Fruit fly (Drosophila melanogaster) whole organism, embryonic: ENCODE data around the gene CG5359.

Experiments
- Atf6 ChIP-seq: fragments of 200-800 bp; sonication (Bioruptor generic); IDR thresholded peaks from 2 replicates; pipeline ENCODE4 v1.3.6; 2022; ENCODE audit warnings: missing biosample characterization, missing genetic modification characterization
- CG10274 ChIP-seq: fragments of 200-800 bp; sonication (Bioruptor generic); optimal IDR thresholded peaks from 3 replicates; lab custom pipeline; 2017; ENCODE audit warnings: missing biosample characterization, mild to moderate bottlenecking, missing genetic modification characterization
- CG10321 ChIP-seq: fragments of 200-800 bp; sonication (Bioruptor generic); IDR thresholded peaks from 2 replicates; pipeline ENCODE4 v1.3.6; 2022; ENCODE audit warnings: missing biosample characterization, missing genetic modification characterization
- CG10462 ChIP-seq: fragments of 200-800 bp; sonication (Bioruptor generic); optimal IDR thresholded peaks from 2 replicates; lab custom pipeline; 2016; ENCODE audit warnings: missing biosample characterization, missing genetic modification characterization
- CG10543 ChIP-seq: fragments of 200-800 bp; sonication (Bioruptor generic); optimal IDR thresholded peaks from 3 replicates; lab custom pipeline; 2017; ENCODE audit warnings: missing biosample characterization, mild to moderate bottlenecking, missing genetic modification characterization, moderate library complexity
- CG10959 ChIP-seq: fragments of 200-800 bp; sonication (Bioruptor generic); IDR thresholded peaks from 2 replicates; pipeline ENCODE4 v1.3.6; 2022; ENCODE audit warnings: missing biosample characterization, missing genetic modification characterization
- CG12219 ChIP-seq: fragments of 200-800 bp; sonication (Bioruptor generic); optimal IDR thresholded peaks from 3 replicates; lab custom pipeline; 2018; ENCODE audit warnings: missing biosample characterization, mild to moderate bottlenecking, missing genetic modification characterization
- CG12769 ChIP-seq: fragments of 200-800 bp; sonication (Bioruptor generic); optimal IDR thresholded peaks from 2 replicates; lab custom pipeline; 2019; ENCODE audit warnings: missing biosample characterization, mild to moderate bottlenecking, missing genetic modification characterization, moderate library complexity
- CG13123 ChIP-seq: fragments of 200-800 bp; sonication (Bioruptor generic); optimal IDR thresholded peaks from 2 replicates; lab custom pipeline; 2016; ENCODE audit warnings: missing biosample characterization, missing genetic modification characterization
- CG15479 ChIP-seq: fragments of 200-800 bp; sonication (Bioruptor generic); optimal IDR thresholded peaks from 3 replicates; lab custom pipeline; 2019; ENCODE audit warnings: missing biosample characterization, mild to moderate bottlenecking, missing genetic modification characterization, moderate library complexity
- CG15696 ChIP-seq: fragments of 200-800 bp; sonication (Bioruptor generic); optimal IDR thresholded peaks from 2 replicates; lab custom pipeline; 2019; ENCODE audit warnings: missing biosample characterization, mild to moderate bottlenecking, missing genetic modification characterization, moderate library complexity
- CG18599 ChIP-seq: fragments of 200-800 bp; sonication (Bioruptor generic); optimal IDR thresholded peaks from 3 replicates; lab custom pipeline; 2017; ENCODE audit warnings: missing biosample characterization, missing genetic modification characterization, mild to moderate bottlenecking, moderate library complexity, missing genetic modification reagents
- CG18619 ChIP-seq: fragments of 200-800 bp; sonication (Bioruptor generic); optimal IDR thresholded peaks from 3 replicates; lab custom pipeline; 2017; ENCODE audit warnings: missing biosample characterization, mild to moderate bottlenecking, missing genetic modification characterization
- CG2199 ChIP-seq: fragments of 200-800 bp; sonication (Bioruptor generic); IDR thresholded peaks from 3 replicates; pipeline ENCODE4 v1.3.6; 2022; ENCODE audit warnings: missing biosample characterization, missing genetic modification characterization
- CG2678 ChIP-seq: fragments of 200-800 bp; sonication (Bioruptor generic); optimal IDR thresholded peaks from 3 replicates; lab custom pipeline; 2019; ENCODE audit warnings: missing biosample characterization, mild to moderate bottlenecking, missing genetic modification characterization, moderate library complexity
- CG2875 ChIP-seq: fragments of 200-800 bp; sonication (Bioruptor generic); optimal IDR thresholded peaks from 2 replicates; lab custom pipeline; 2017; ENCODE audit warnings: missing biosample characterization, mild to moderate bottlenecking, missing genetic modification characterization, missing genetic modification reagents
- CG34224 ChIP-seq: fragments of 200-800 bp; sonication (Bioruptor generic); IDR thresholded peaks from 3 replicates; pipeline ENCODE4 v1.3.6; 2022; ENCODE audit warnings: missing biosample characterization, missing genetic modification characterization; ENCODE audit not compliant: partially characterized antibody
- CG3726 ChIP-seq: fragments of 200-800 bp; sonication (Bioruptor generic); IDR thresholded peaks from 3 replicates; pipeline ENCODE4, ENCODE4 v1.3.6; 2022; ENCODE audit warnings: missing biosample characterization, missing genetic modification characterization
- CG6683 ChIP-seq: fragments of 200-800 bp; sonication (Bioruptor generic); optimal IDR thresholded peaks from 2 replicates; lab custom pipeline; 2017; ENCODE audit warnings: missing biosample characterization, mild to moderate bottlenecking, missing genetic modification characterization, missing genetic modification reagents
- CG7963 ChIP-seq: fragments of 200-800 bp; sonication (Bioruptor generic); IDR thresholded peaks from 3 replicates; pipeline ENCODE4 v1.3.6; 2022; ENCODE audit warnings: missing biosample characterization, missing genetic modification characterization; ENCODE audit not compliant: partially characterized antibody
- CG8290 ChIP-seq, 3 experiments: fragments of 200-800 bp; sonication (Bioruptor generic); optimal IDR thresholded peaks; 2 replicates each; lab custom pipeline; 2016 to 2019; ENCODE audit warnings: missing biosample characterization in 3 of 3, missing genetic modification characterization in 3 of 3, mild to moderate bottlenecking in 2 of 3, moderate library complexity in 1 of 3
- CG8765 ChIP-seq: fragments of 200-800 bp; sonication (Bioruptor generic); IDR thresholded peaks from 2 replicates; pipeline ENCODE4 v1.3.6; 2022; ENCODE audit warnings: missing biosample characterization, missing genetic modification characterization
- CG8924 ChIP-seq: fragments of 200-800 bp; optimal IDR thresholded peaks from 3 replicates; lab custom pipeline; 2019; ENCODE audit warnings: missing biosample characterization, mild to moderate bottlenecking, missing genetic modification characterization, moderate library complexity
- CG9817 ChIP-seq: fragments of 200-800 bp; sonication (Bioruptor generic); optimal IDR thresholded peaks from 2 replicates; lab custom pipeline; 2018; ENCODE audit warnings: missing biosample characterization, mild to moderate bottlenecking, missing genetic modification characterization, moderate library complexity
- Dip2 ChIP-seq: fragments of 200-800 bp; sonication (Bioruptor generic); IDR thresholded peaks from 2 replicates; pipeline ENCODE4 v1.3.6; 2022; ENCODE audit warnings: missing biosample characterization, missing genetic modification characterization
- Doc2 ChIP-seq: fragments of 200-800 bp; sonication (Bioruptor generic); IDR thresholded peaks from 2 replicates; pipeline ENCODE4 v1.3.6; 2022; ENCODE audit warnings: missing biosample characterization, missing genetic modification characterization
- HLH4C ChIP-seq: fragments of 200-800 bp; sonication (Bioruptor generic); IDR thresholded peaks from 3 replicates; pipeline ENCODE4 v1.3.6; 2022; ENCODE audit warnings: missing biosample characterization, missing genetic modification characterization; ENCODE audit not compliant: partially characterized antibody
- Hand ChIP-seq: fragments of 200-800 bp; sonication (Bioruptor generic); optimal IDR thresholded peaks from 2 replicates; lab custom pipeline; 2017; ENCODE audit warnings: mild to moderate bottlenecking, missing biosample characterization, missing genetic modification reagents, missing genetic modification characterization
- Hr39 ChIP-seq: fragments of >200 bp; optimal IDR thresholded peaks from 2 replicates; lab custom pipeline; 2017
- Med ChIP-seq: fragments of 200-800 bp; sonication (Bioruptor generic); peaks from one replicate; lab custom pipeline; 2016; ENCODE audit warnings: missing biosample characterization, missing genetic modification characterization, mild to moderate bottlenecking, inconsistent platforms, moderate library complexity
- Mrtf ChIP-seq: fragments of 200-800 bp; sonication (Bioruptor generic); IDR thresholded peaks from 3 replicates; pipeline ENCODE4 v1.3.6; 2022; ENCODE audit warnings: missing biosample characterization, missing genetic modification characterization
- Oaz ChIP-seq: fragments of 200-800 bp; sonication (Bioruptor generic); IDR thresholded peaks from 2 replicates; pipeline ENCODE4 v1.3.6; 2022; ENCODE audit warnings: missing biosample characterization, missing genetic modification characterization
- PHDP ChIP-seq: fragments of 200-800 bp; sonication (Bioruptor generic); optimal IDR thresholded peaks from 3 replicates; lab custom pipeline; 2018; ENCODE audit warnings: missing biosample characterization, mild to moderate bottlenecking, missing genetic modification characterization, moderate library complexity
- Scr ChIP-seq: fragments of 200-800 bp; sonication (Bioruptor generic); IDR thresholded peaks from 2 replicates; pipeline ENCODE4 v1.3.6; 2022; ENCODE audit warnings: missing biosample characterization, missing genetic modification characterization; ENCODE audit not compliant: partially characterized antibody
- Side ChIP-seq: fragments of 200-800 bp; sonication (Bioruptor generic); optimal IDR thresholded peaks from 2 replicates; lab custom pipeline; 2016; ENCODE audit warnings: missing biosample characterization, missing genetic modification characterization
- cad ChIP-seq: fragments of >200 bp; optimal IDR thresholded peaks from 2 replicates; lab custom pipeline; 2017; ENCODE audit warnings: missing biosample characterization, missing genetic modification characterization
- crol ChIP-seq: fragments of 200-800 bp; sonication (Bioruptor generic); IDR thresholded peaks from 2 replicates; pipeline ENCODE4 v1.3.6; 2022; ENCODE audit warnings: missing biosample characterization, missing genetic modification characterization
- cwo ChIP-seq: fragments of 200-800 bp; sonication (Bioruptor generic); optimal IDR thresholded peaks from 3 replicates; lab custom pipeline; 2017; ENCODE audit warnings: missing biosample characterization, missing genetic modification characterization, mild to moderate bottlenecking, moderate library complexity, missing genetic modification reagents
- esg ChIP-seq: fragments of 200-800 bp; sonication (Bioruptor generic); conservative IDR thresholded peaks from 2 replicates; pipeline ENCODE4 v1.3.6; 2022; ENCODE audit warnings: missing biosample characterization, missing genetic modification characterization
- fd96Cb ChIP-seq: fragments of 200-800 bp; sonication (Bioruptor generic); optimal IDR thresholded peaks from 2 replicates; lab custom pipeline; 2018; ENCODE audit warnings: missing biosample characterization, mild to moderate bottlenecking, missing genetic modification characterization, moderate library complexity
- gem ChIP-seq: fragments of 200-800 bp; sonication (Bioruptor generic); optimal IDR thresholded peaks from 2 replicates; lab custom pipeline; 2019; ENCODE audit warnings: missing biosample characterization, mild to moderate bottlenecking, missing genetic modification characterization, moderate library complexity
- hth ChIP-seq: fragments of >200 bp; optimal IDR thresholded peaks from 2 replicates; lab custom pipeline; 2017; ENCODE audit warnings: inconsistent platforms
- ind ChIP-seq: fragments of 200-800 bp; sonication (Bioruptor generic); optimal IDR thresholded peaks from 3 replicates; lab custom pipeline; 2016; ENCODE audit warnings: missing biosample characterization, missing genetic modification characterization
- lola ChIP-seq, 3 experiments: fragments of >200 bp in 2 of 3; fragments of 200-800 bp in 1 of 3; sonication (Bioruptor generic) in 1 of 3; optimal IDR thresholded peaks; 2 replicates each; lab custom pipeline; 2017 to 2019; ENCODE audit warnings: missing biosample characterization in 3 of 3, missing genetic modification characterization in 3 of 3, mild to moderate bottlenecking in 1 of 3, moderate library complexity in 1 of 3
- onecut ChIP-seq: fragments of 200-800 bp; sonication (Bioruptor generic); IDR thresholded peaks from 2 replicates; pipeline ENCODE4 v1.3.6; 2022; ENCODE audit warnings: missing biosample characterization, missing genetic modification characterization
- pfk ChIP-seq: fragments of 200-800 bp; sonication (Bioruptor generic); optimal IDR thresholded peaks from 2 replicates; lab custom pipeline; 2018; ENCODE audit warnings: missing biosample characterization, mild to moderate bottlenecking, missing genetic modification characterization, moderate library complexity
- salm ChIP-seq: fragments of 200-800 bp; sonication (Bioruptor generic); optimal IDR thresholded peaks from 2 replicates; lab custom pipeline; 2018; ENCODE audit warnings: missing biosample characterization, mild to moderate bottlenecking, missing genetic modification characterization
- slbo ChIP-seq: fragments of 200-800 bp; sonication (Bioruptor generic); IDR thresholded peaks from 2 replicates; pipeline ENCODE4 v1.3.6; 2022; ENCODE audit warnings: missing biosample characterization, missing genetic modification characterization
- tgo ChIP-seq: fragments of 200-800 bp; sonication (Bioruptor generic); IDR thresholded peaks from 3 replicates; pipeline ENCODE4 v1.3.6; 2022; ENCODE audit warnings: missing biosample characterization, missing genetic modification characterization

Gene CG5359

DNA sequence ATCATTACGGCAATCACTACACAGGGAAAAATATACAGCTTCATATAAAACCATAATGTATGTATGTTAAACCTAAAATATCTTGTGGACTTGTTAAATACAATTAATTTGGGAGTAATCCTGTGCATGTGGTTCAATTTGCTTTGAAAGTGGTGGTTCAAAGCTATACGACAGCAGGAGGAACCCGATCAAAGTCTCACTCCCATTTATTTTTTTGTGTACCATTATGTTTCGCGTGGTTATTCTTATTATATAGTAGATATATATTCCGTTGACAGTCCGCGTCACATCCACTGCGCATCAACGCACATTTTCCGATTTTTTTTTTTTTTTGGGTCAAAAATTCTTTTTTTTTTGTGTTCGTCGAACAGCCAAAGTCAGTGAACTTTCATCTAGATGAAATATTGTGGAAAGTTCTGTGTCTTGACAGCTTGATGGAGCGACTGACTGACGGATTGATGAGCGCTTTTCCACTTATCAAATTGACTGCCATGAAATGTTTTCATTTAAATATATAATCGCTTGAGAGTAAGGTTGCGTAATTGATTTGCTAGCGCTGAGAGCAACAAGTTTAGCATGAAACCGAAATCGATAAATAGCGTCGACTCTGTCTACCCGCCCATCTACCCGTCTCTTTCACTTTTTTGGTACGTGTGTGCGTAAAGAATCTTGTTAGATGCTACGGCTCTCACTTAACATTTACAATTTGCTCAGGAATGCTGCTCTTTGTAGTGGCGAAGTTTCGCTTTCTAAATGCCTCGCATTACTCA is 32.1 kb upstream of the CG5359 start (continued):
- TF ChIP-seq CG8290 (GFP tag; optimal IDR thresholded peaks at IDR 0.05; lab: Kevin White, UChicago) = no peak
- peak in 1 of 2 experiments; percentile 11 for TF ChIP-seq CG8290 (tag; optimal IDR thresholded peaks at IDR 0.05; lab: Kevin White, UChicago)
- TF ChIP-seq Doc2 (GFP tag; lab: Robert Waterston, UW) = no peak
- TF ChIP-seq CG10959 (GFP tag; lab: Robert Waterston, UW) = no peak
- TF ChIP-seq CG12769 = peak; percentile 31
- no peak for TF ChIP-seq Scr
- peak; percentile 2 for TF ChIP-seq CG18619 (GFP tag; lab: Kevin White, UChicago)
- no peak for TF ChIP-seq CG10274 (GFP tag; lab: Kevin White, UChicago)
- TF ChIP-seq tgo (GFP tag; lab: Robert Waterston, UW) = no peak
- no peak for TF ChIP-seq CG15479 (GFP tag; lab: Kevin White, UChicago)
- no peak for TF ChIP-seq CG34224 (GFP tag; lab: Robert Waterston, UW)
- TF ChIP-seq Med (GFP tag; lab: Kevin White, UChicago) = peak; percentile 49
- no peak for TF ChIP-seq crol (GFP tag; lab: Robert Waterston, UW)
- no peak for TF ChIP-seq CG15696
- TF ChIP-seq esg (GFP tag; lab: Robert Waterston, UW) = no peak
- no peak for TF ChIP-seq CG8924
- TF ChIP-seq hth (lab: Kevin White, UChicago) = no peak
- no peak for TF ChIP-seq Hr39 (lab: Kevin White, UChicago)
- no peak for TF ChIP-seq Side (GFP tag; lab: Kevin White, UChicago)
- TF ChIP-seq CG2678 = peak; percentile 58
- TF ChIP-seq Atf6 = no peak
- no peak for TF ChIP-seq fd96Cb (tag; lab: Kevin White, UChicago)
- TF ChIP-seq CG3726 = no peak
- TF ChIP-seq Oaz (GFP tag; lab: Robert Waterston, UW) = no peak
- TF ChIP-seq cad (GFP tag; lab: Kevin White, UChicago) = no peak
- TF ChIP-seq HLH4C (GFP tag; lab: Robert Waterston, UW) = no peak
- TF ChIP-seq salm = no peak
- TF ChIP-seq slbo = no peak
- TF ChIP-seq lola (GFP tag; optimal IDR thresholded peaks at IDR 0.05; lab: Kevin White, UChicago) = no peak
- no peak for TF ChIP-seq CG6683 (GFP tag; lab: Kevin White, UChicago)
- TF ChIP-seq PHDP (tag; lab: Kevin White, UChicago) = peak; percentile 16
- no peak for TF ChIP-seq CG10462 (GFP tag; lab: Kevin White, UChicago)
- TF ChIP-seq CG10543 = no peak
- TF ChIP-seq CG8765 (GFP tag; lab: Robert Waterston, UW) = no peak
- no peak for TF ChIP-seq CG10321 (GFP tag; lab: Robert Waterston, UW)
- peak; percentile 35 for TF ChIP-seq gem (tag; lab: Kevin White, UChicago)
- no peak for TF ChIP-seq Hand
- peak; percentile 22 for TF ChIP-seq CG18599
- no peak for TF ChIP-seq CG7963 (GFP tag; lab: Robert Waterston, UW)
- TF ChIP-seq ind (GFP tag; lab: Kevin White, UChicago) = no peak
- TF ChIP-seq CG2199 (GFP tag; lab: Robert Waterston, UW) = no peak
- TF ChIP-seq Dip2 (GFP tag; lab: Robert Waterston, UW) = no peak
- no peak for TF ChIP-seq Mrtf (GFP tag; lab: Robert Waterston, UW)
- TF ChIP-seq CG12219 (GFP tag; lab: Kevin White, UChicago) = no peak
- TF ChIP-seq onecut (GFP tag; lab: Robert Waterston, UW) = peak; percentile 90
- TF ChIP-seq CG2875 (GFP tag; lab: Kevin White, UChicago) = peak; percentile 11
- TF ChIP-seq cwo (GFP tag; lab: Kevin White, UChicago) = no peak
- no peak for TF ChIP-seq pfk (GFP tag; lab: Kevin White, UChicago)
- no peak for TF ChIP-seq CG13123 (GFP tag; lab: Kevin White, UChicago)
- TF ChIP-seq CG9817 (tag; lab: Kevin White, UChicago) = no peak
